Worm (Caenorhabditis elegans) whole organism, young adult: ENCODE results near the gene R09A8.5.
"Not testable (repeated sequence)": the region's sequence is repeated elsewhere in the genome, so short reads cannot be mapped to it uniquely, and the experiment has no call there.

Experiments used
- B0261.1 ChIP-seq: sonication (generic microtip); optimal IDR thresholded peaks from 2 replicates; lab custom pipeline; 2016; ENCODE audit warnings: mild to moderate bottlenecking, missing genetic modification characterization, moderate library complexity, missing compliant biosample characterization
- C06A6.2 ChIP-seq: fragments of 200-800 bp; sonication (Bioruptor generic); conservative IDR thresholded peaks from 2 replicates; pipeline ENCODE4 v1.3.6; 2022; ENCODE audit warnings: missing genetic modification characterization, missing compliant biosample characterization
- F22D6.2 ChIP-seq: sonication (generic microtip); optimal IDR thresholded peaks from 2 replicates; lab custom pipeline; 2016; ENCODE audit warnings: mild to moderate bottlenecking, missing genetic modification characterization, missing compliant biosample characterization
- F49E8.2 ChIP-seq: sonication (generic microtip); optimal IDR thresholded peaks from 3 replicates; lab custom pipeline; 2017; ENCODE audit warnings: missing genetic modification characterization, mild to moderate bottlenecking, missing compliant biosample characterization, antibody characterized with exemption, moderate library complexity; ENCODE audit not compliant: insufficient read depth
- F57A8.1 ChIP-seq: fragments of 200-800 bp; sonication (Bioruptor generic); optimal IDR thresholded peaks from 2 replicates; lab custom pipeline; 2018; ENCODE audit warnings: mild to moderate bottlenecking, missing genetic modification characterization, moderate library complexity, missing compliant biosample characterization
- F57C9.4 ChIP-seq: sonication (generic microtip); optimal IDR thresholded peaks from 2 replicates; lab custom pipeline; 2017; ENCODE audit warnings: mild to moderate bottlenecking, missing genetic modification characterization, missing compliant biosample characterization
- K12H6.12 ChIP-seq: fragments of 200-800 bp; sonication (Bioruptor generic); optimal IDR thresholded peaks from 2 replicates; lab custom pipeline; 2018; ENCODE audit warnings: mild to moderate bottlenecking, missing genetic modification characterization, missing compliant biosample characterization
- Y67H2A.10 ChIP-seq: fragments of 200-800 bp; sonication (Bioruptor generic); conservative IDR thresholded peaks from 2 replicates; pipeline ENCODE4 v1.3.6; 2022; ENCODE audit warnings: missing genetic modification reagents, missing genetic modification characterization, missing compliant biosample characterization
- ZK185.1 ChIP-seq: sonication (generic microtip); optimal IDR thresholded peaks from 2 replicates; lab custom pipeline; 2016; ENCODE audit warnings: mild to moderate bottlenecking, missing genetic modification characterization, missing compliant biosample characterization; ENCODE audit not compliant: poor library complexity, severe bottlenecking
- akir-1 ChIP-seq: fragments of 200-800 bp; sonication (Bioruptor generic); optimal IDR thresholded peaks from 2 replicates; lab custom pipeline; 2018; ENCODE audit warnings: mild to moderate bottlenecking, missing genetic modification characterization, moderate library complexity, missing compliant biosample characterization
- athp-1 ChIP-seq: sonication (generic microtip); optimal IDR thresholded peaks from 2 replicates; lab custom pipeline; 2017; ENCODE audit warnings: mild to moderate bottlenecking, missing genetic modification characterization, missing compliant biosample characterization
- attf-3 ChIP-seq: fragments of 200-800 bp; sonication (Bioruptor generic); conservative IDR thresholded peaks from 2 replicates; pipeline ENCODE4 v1.3.6; 2022; ENCODE audit warnings: missing genetic modification reagents, missing genetic modification characterization, missing compliant biosample characterization
- ceh-79 ChIP-seq: sonication (generic microtip); optimal IDR thresholded peaks from 2 replicates; lab custom pipeline; 2017; ENCODE audit warnings: mild to moderate bottlenecking, missing genetic modification characterization, missing compliant biosample characterization
- dox-1 ChIP-seq: fragments of 200-800 bp; sonication (Bioruptor generic); IDR thresholded peaks from 2 replicates; pipeline ENCODE4 v1.3.6; 2022; ENCODE audit warnings: missing genetic modification reagents, missing genetic modification characterization, missing compliant biosample characterization
- efl-1 ChIP-seq: fragments of 150-350 bp; optimal IDR thresholded peaks from 2 replicates; lab custom pipeline; 2014; ENCODE audit warnings: missing biosample characterization, missing genetic modification reagents, missing genetic modification characterization
- ets-4 ChIP-seq: fragments of 200-800 bp; sonication (Bioruptor generic); optimal IDR thresholded peaks from 2 replicates; lab custom pipeline; 2018; ENCODE audit warnings: mild to moderate bottlenecking, missing genetic modification characterization, missing compliant biosample characterization
- fkh-3 ChIP-seq: sonication (generic microtip); optimal IDR thresholded peaks from 2 replicates; lab custom pipeline; 2016; ENCODE audit warnings: mild to moderate bottlenecking, missing genetic modification characterization, missing compliant biosample characterization
- hmg-1.2 ChIP-seq: fragments of 200-800 bp; sonication (Bioruptor generic); IDR thresholded peaks from 2 replicates; pipeline ENCODE4 v1.3.6; 2022; ENCODE audit warnings: missing genetic modification reagents, missing genetic modification characterization, missing compliant biosample characterization
- lin-26 ChIP-seq: fragments of 200-800 bp; sonication (Bioruptor generic); IDR thresholded peaks from 2 replicates; pipeline ENCODE4 v1.3.6; 2022; ENCODE audit warnings: missing genetic modification reagents, missing genetic modification characterization, missing compliant biosample characterization
- lin-40 ChIP-seq: sonication (generic microtip); optimal IDR thresholded peaks from 2 replicates; lab custom pipeline; 2016; ENCODE audit warnings: missing genetic modification characterization, mild to moderate bottlenecking, missing compliant biosample characterization, missing genotype, missing genetic modification reagents
- lin-54 ChIP-seq: fragments of 200-800 bp; sonication (Bioruptor generic); optimal IDR thresholded peaks from 2 replicates; lab custom pipeline; 2018; ENCODE audit warnings: mild to moderate bottlenecking, missing genetic modification characterization, missing compliant biosample characterization
- madf-10 ChIP-seq: sonication (generic microtip); optimal IDR thresholded peaks from 2 replicates; lab custom pipeline; 2016; ENCODE audit warnings: mild to moderate bottlenecking, missing genetic modification characterization, missing compliant biosample characterization
- madf-3 ChIP-seq: fragments of 200-800 bp; sonication (Bioruptor generic); IDR thresholded peaks from 2 replicates; pipeline ENCODE4 v1.3.6; 2022; ENCODE audit warnings: missing genetic modification reagents, missing genetic modification characterization, missing compliant biosample characterization
- mcd-1 ChIP-seq: fragments of 200-800 bp; sonication (Bioruptor generic); IDR thresholded peaks from 2 replicates; pipeline ENCODE4 v1.3.6; 2022; ENCODE audit warnings: missing genetic modification reagents, missing genetic modification characterization, missing compliant biosample characterization
- mel-28 ChIP-seq: sonication (generic microtip); optimal IDR thresholded peaks from 2 replicates; lab custom pipeline; 2016; ENCODE audit warnings: borderline replicate concordance, mild to moderate bottlenecking, missing genetic modification characterization, missing compliant biosample characterization
- nhr-120 ChIP-seq: fragments of 200-800 bp; sonication (Bioruptor generic); IDR thresholded peaks from 2 replicates; pipeline ENCODE4 v1.3.6; 2022; ENCODE audit warnings: missing genetic modification characterization, missing compliant biosample characterization
- nhr-90 ChIP-seq: sonication (generic microtip); optimal IDR thresholded peaks from 2 replicates; lab custom pipeline; 2016; ENCODE audit warnings: missing genotype, mild to moderate bottlenecking, missing genetic modification characterization, missing compliant biosample characterization
- sdz-38 ChIP-seq: sonication (generic microtip); optimal IDR thresholded peaks from 2 replicates; lab custom pipeline; 2016; ENCODE audit warnings: missing genotype, missing genetic modification characterization, missing compliant biosample characterization
- sptf-2 ChIP-seq: fragments of 200-800 bp; sonication (Bioruptor generic); optimal IDR thresholded peaks from 2 replicates; lab custom pipeline; 2018; ENCODE audit warnings: mild to moderate bottlenecking, missing genetic modification characterization, missing compliant biosample characterization
- unc-62 ChIP-seq: fragments of 150-350 bp; optimal IDR thresholded peaks from 2 replicates; lab custom pipeline; 2014; ENCODE audit warnings: missing biosample characterization, missing genetic modification reagents, missing genetic modification characterization
- zfh-2 ChIP-seq: fragments of 200-800 bp; sonication (Bioruptor generic); conservative IDR thresholded peaks from 2 replicates; pipeline ENCODE4 v1.3.6; 2022; ENCODE audit warnings: missing genetic modification reagents, missing genetic modification characterization, missing compliant biosample characterization

Gene R09A8.5

ce11 chrX:12613451-12613850 is 26.9 kb downstream of the R09A8.5 start, which contains the start of gene R09A8.1:
Gene R09A8.1, plus strand, starts transcription at chrX:12613751.
- not testable (repeated sequence) for TF ChIP-seq F49E8.2; F57A8.1 (GFP tag; lab: Kevin White, UChicago); mcd-1 (GFP tag; lab: Robert Waterston, UW)

DNA sequence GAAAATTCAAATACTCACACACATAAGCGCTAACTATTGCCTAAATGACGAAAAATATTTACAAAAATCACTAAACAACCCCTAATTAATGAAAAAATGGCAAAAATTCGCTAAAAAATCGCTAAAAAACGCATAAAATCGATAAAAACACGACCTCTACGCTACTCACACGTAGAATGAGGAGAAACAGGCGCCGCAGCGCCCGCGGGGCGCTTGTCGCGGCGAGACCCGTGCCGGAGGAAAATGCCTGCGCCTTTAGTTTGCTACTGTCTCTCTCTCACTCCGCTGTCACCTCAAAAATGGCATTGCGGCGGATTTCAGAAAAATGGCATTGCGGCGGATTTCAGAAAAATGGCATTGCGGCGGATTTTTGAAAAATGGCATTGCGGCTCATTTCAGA is 32.8 kb downstream of the R09A8.5 start:
- TF ChIP-seq zfh-2 (GFP tag; lab: Robert Waterston, UW) = 0 out of 2 replicates have a peak, but pooled peaks have one; percentile 15

ce11 chrX:12603322-12603984 is 36.9 kb downstream of the R09A8.5 start, which contains the start of the genes T24D5.6 and R09A8.9:
Gene T24D5.6, plus strand, starts transcription at chrX:12603622.
Gene R09A8.9, plus strand, starts transcription at chrX:12603934.
- TF ChIP-seq madf-10 (no peak), ceh-79 (tag; lab: Kevin White, UChicago) (no peak), madf-3 (GFP tag; lab: Robert Waterston, UW) (no peak), mel-28 (tag; lab: Kevin White, UChicago) (no peak), F22D6.2 (tag; lab: Kevin White, UChicago) (no peak), F57C9.4 (no peak), fkh-3 (tag; lab: Kevin White, UChicago) (no peak), athp-1 (tag; lab: Kevin White, UChicago) (no peak), nhr-120 (GFP tag; lab: Robert Waterston, UW) (no peak), efl-1 (GFP tag; lab: Kevin White, UChicago) (no peak), sptf-2 (GFP tag; lab: Kevin White, UChicago) (no peak), hmg-1.2 (no peak), ZK185.1 (no peak), attf-3 (GFP tag; lab: Robert Waterston, UW) (no peak), ets-4 (no peak), lin-54 (GFP tag; lab: Kevin White, UChicago) (no peak)

ce11 chrX:12602611-12603010 is 37.7 kb downstream of the R09A8.5 start:
- no peak for TF ChIP-seq lin-26 (GFP tag; lab: Robert Waterston, UW)
- TF ChIP-seq K12H6.12 (tag; lab: Kevin White, UChicago) = no peak
- no peak for TF ChIP-seq unc-62
- no peak for TF ChIP-seq mcd-1 (GFP tag; lab: Robert Waterston, UW)
- no peak for TF ChIP-seq lin-40 (tag; lab: Kevin White, UChicago)

ce11 chrX:12596868-12597267 is 43.5 kb downstream of the R09A8.5 start, which contains the start of gene T24D5.4:
Gene T24D5.4, plus strand, starts transcription at chrX:12597168.
- TF ChIP-seq Y67H2A.10 (GFP tag; lab: Robert Waterston, UW) = no peak
- TF ChIP-seq C06A6.2 (GFP tag; lab: Robert Waterston, UW) = no peak
- TF ChIP-seq sdz-38 (tag; lab: Kevin White, UChicago) = no peak
- TF ChIP-seq dox-1 (GFP tag; lab: Robert Waterston, UW) = no peak
- TF ChIP-seq B0261.1 (tag; lab: Kevin White, UChicago) = no peak
- no peak for TF ChIP-seq nhr-90 (tag; lab: Kevin White, UChicago)
- no peak for TF ChIP-seq akir-1 (GFP tag; lab: Kevin White, UChicago)
